Fruit fly (Drosophila melanogaster): ENCODE results near the gene Atu.

- TF ChIP-seq CG8478 (optimal IDR thresholded peaks at IDR 0.05) (no peak), CTCF (optimal IDR thresholded peaks at IDR 0.05) (no peak)
These were observed 24.6 kb upstream of the Atu start, which contains the start of gene PolZ2 for dm6 chr3R:5588573-5588972.

Measured in S2 (cell line).